Worm (Caenorhabditis elegans): ENCODE measurements around the gene such-1.
A peak's percentile ranks its signal among the peaks of the same experiment; 100 is the strongest.

The such-1 gene

ce11 chrIII:11472861-11473260 lies 50.7 kb downstream of the such-1 start:
- TF ChIP-seq ref-2 (tag; optimal IDR thresholded peaks at IDR 0.05) (no peak), ceh-19 (GFP tag; optimal IDR thresholded peaks at IDR 0.05) (no peak), unc-55 (GFP tag; optimal IDR thresholded peaks at IDR 0.05) (no peak), tbx-2 (tag; optimal IDR thresholded peaks at IDR 0.05) (no peak)

ce11 chrIII:11471336-11471735 lies 52.2 kb downstream of the such-1 start:
- TF ChIP-seq ceh-30 (tag; optimal IDR thresholded peaks at IDR 0.05) (no peak), ama-1 (optimal IDR thresholded peaks at IDR 0.05) (no peak), ceh-22 (tag; optimal IDR thresholded peaks at IDR 0.05) (no peak), sox-2 (GFP tag; IDR thresholded peaks at IDR 0.05) (no peak), fkh-10 (GFP tag; optimal IDR thresholded peaks at IDR 0.05) (no peak), ahr-1 (tag; optimal IDR thresholded peaks at IDR 0.05) (no peak), hlh-8 (tag; optimal IDR thresholded peaks at IDR 0.05) (no peak), pros-1 (tag; optimal IDR thresholded peaks at IDR 0.05) (no peak), pha-4 (tag; optimal IDR thresholded peaks at IDR 0.05) (no peak), hlh-6 (tag; optimal IDR thresholded peaks at IDR 0.05) (no peak), pat-9 (tag; optimal IDR thresholded peaks at IDR 0.05) (no peak), nhr-11 (tag; optimal IDR thresholded peaks at IDR 0.05) (no peak), che-1 (tag; optimal IDR thresholded peaks at IDR 0.05) (no peak), rnt-1 (tag; optimal IDR thresholded peaks at IDR 0.05) (no peak), pax-1 (tag; optimal IDR thresholded peaks at IDR 0.05) (no peak), nfya-1 (tag; optimal IDR thresholded peaks at IDR 0.05) (no peak), mec-3 (tag; optimal IDR thresholded peaks at IDR 0.05; ENCODE audit: borderline replicate concordance) (no peak)

ce11 chrIII:11470311-11470858 lies 53.2 kb downstream of the such-1 start, which contains the start of gene bed-2:
Gene bed-2 (minus strand): TSS chrIII:11470808.
- TF ChIP-seq nfya-1 (tag; optimal IDR thresholded peaks at IDR 0.05) (peak; percentile 94), npax-4 (tag; optimal IDR thresholded peaks at IDR 0.05) (no peak)

ce11 chrIII:11467631-11468481 lies 55.7 kb downstream of the such-1 start:
- peak; percentile 32 for TF ChIP-seq ceh-19 (GFP tag; optimal IDR thresholded peaks at IDR 0.05)
- TF ChIP-seq ceh-34 (tag; optimal IDR thresholded peaks at IDR 0.05): peak; percentile 44
- peak; percentile 4 for TF ChIP-seq K02D7.2 (tag; optimal IDR thresholded peaks at IDR 0.05)
- no peak for TF ChIP-seq K09A11.1 (tag; optimal IDR thresholded peaks at IDR 0.05; ENCODE audit: insufficient read depth)
- TF ChIP-seq ref-2 (tag; optimal IDR thresholded peaks at IDR 0.05): peak; percentile 30
- TF ChIP-seq unc-55 (GFP tag; optimal IDR thresholded peaks at IDR 0.05): no peak
- peak; percentile 2 for TF ChIP-seq pha-2 (tag; optimal IDR thresholded peaks at IDR 0.05)
- peak; percentile 1 for TF ChIP-seq nfya-1 (tag; optimal IDR thresholded peaks at IDR 0.05)

- no peak for TF ChIP-seq nhr-232 (tag; optimal IDR thresholded peaks at IDR 0.05)
- no peak for TF ChIP-seq ceh-2 (tag; optimal IDR thresholded peaks at IDR 0.05)
- TF ChIP-seq T23F11.4 (GFP tag; optimal IDR thresholded peaks at IDR 0.05): no peak
- TF ChIP-seq hlh-13 (GFP tag; optimal IDR thresholded peaks at IDR 0.05): no peak
- TF ChIP-seq ref-2 (tag; optimal IDR thresholded peaks at IDR 0.05): peak; percentile 26
- no peak for TF ChIP-seq ceh-14 (tag; optimal IDR thresholded peaks at IDR 0.05)
- peak; percentile 50 for TF ChIP-seq tbx-2 (tag; optimal IDR thresholded peaks at IDR 0.05)
- TF ChIP-seq ceh-34 (tag; optimal IDR thresholded peaks at IDR 0.05): peak; percentile 57
- no peak for TF ChIP-seq unc-55 (GFP tag; optimal IDR thresholded peaks at IDR 0.05)
- TF ChIP-seq hlh-30 (tag; optimal IDR thresholded peaks at IDR 0.05; ENCODE audit: insufficient read depth): peak; percentile 75
- peak; percentile 64 for TF ChIP-seq ceh-48 (tag; optimal IDR thresholded peaks at IDR 0.05)
- TF ChIP-seq ceh-31 (tag; optimal IDR thresholded peaks at IDR 0.05): peak; percentile 34
- TF ChIP-seq C08G9.2 (tag; optimal IDR thresholded peaks at IDR 0.05): peak; percentile 3
- peak; percentile 52 for TF ChIP-seq nfya-1 (tag; optimal IDR thresholded peaks at IDR 0.05)
- no peak for TF ChIP-seq ceh-9 (tag; optimal IDR thresholded peaks at IDR 0.05)
- TF ChIP-seq npax-4 (tag; optimal IDR thresholded peaks at IDR 0.05): no peak
- peak; percentile 49 for TF ChIP-seq hlh-6 (tag; optimal IDR thresholded peaks at IDR 0.05)
Observed at ce11 chrIII:11466420-11467188, 57.0 kb downstream of the such-1 start.

All from whole organism, late embryonic.